Worm (Caenorhabditis elegans): Measurements from ENCODE around the gene frpr-8.
A peak's percentile ranks its signal among the peaks of the same experiment; 100 is the strongest.

Gene frpr-8

DNA sequence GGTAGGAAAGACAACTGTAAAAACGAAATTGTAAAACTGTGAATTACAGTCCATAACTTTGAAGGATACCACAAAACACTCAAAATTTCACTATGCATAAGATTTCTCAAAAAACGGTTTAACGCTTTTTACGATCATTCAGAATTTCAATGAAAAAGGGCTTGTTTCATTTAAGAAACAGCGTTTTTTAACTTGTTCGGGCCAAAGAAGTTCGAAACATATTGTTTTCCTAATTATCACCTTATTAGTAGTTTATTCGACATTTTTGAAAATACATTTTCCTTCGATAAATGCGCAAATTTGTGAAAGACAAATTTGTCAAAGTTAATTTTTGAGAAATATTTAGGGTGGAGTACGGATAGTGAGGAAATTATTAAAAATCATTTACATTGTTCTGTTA, 7.2 kb downstream of the frpr-8 start:
- no peak for TF ChIP-seq nhr-2 (tag; optimal IDR thresholded peaks at IDR 0.05)
- no peak for TF ChIP-seq ceh-83 (GFP tag; optimal IDR thresholded peaks at IDR 0.05)
- no peak for TF ChIP-seq nhr-76 (tag; optimal IDR thresholded peaks at IDR 0.05)
- TF ChIP-seq M03D4.4 (tag; optimal IDR thresholded peaks at IDR 0.05), result no peak
- no peak for TF ChIP-seq mab-5 (tag; optimal IDR thresholded peaks at IDR 0.05)
- TF ChIP-seq elt-3 (tag; optimal IDR thresholded peaks at IDR 0.05), result no peak
- no peak for TF ChIP-seq ceh-39 (tag; optimal IDR thresholded peaks at IDR 0.05)
- TF ChIP-seq ham-2 (GFP tag; optimal IDR thresholded peaks at IDR 0.05), result no peak
- TF ChIP-seq unc-39 (tag; optimal IDR thresholded peaks at IDR 0.05), result no peak
- TF ChIP-seq hlh-1 (tag; optimal IDR thresholded peaks at IDR 0.05), result no peak

DNA sequence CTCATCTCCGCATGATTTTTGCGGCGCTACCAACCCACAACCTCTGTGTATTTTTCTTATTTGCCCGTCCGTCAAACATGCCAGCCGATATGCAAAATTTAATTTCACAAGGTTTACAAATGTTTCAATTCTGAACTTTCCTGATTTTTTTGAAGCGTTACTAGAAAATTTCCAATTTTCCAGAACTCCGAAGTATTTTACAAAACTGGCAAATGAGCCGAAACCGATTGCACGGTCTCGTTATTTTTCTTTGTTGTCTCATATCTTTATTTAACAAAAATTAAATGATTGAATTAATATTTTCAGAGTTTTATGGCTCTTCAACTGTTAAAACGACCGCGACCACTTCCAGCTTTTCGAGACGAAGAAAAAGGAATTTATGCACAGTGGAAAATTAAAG, 10.4 kb downstream of the frpr-8 start, which contains the start of gene F53A9.3:
Gene F53A9.3 (plus strand): TSS at position 301 of the 400 bp plus-strand sequence.
- TF ChIP-seq lsy-2 (tag; optimal IDR thresholded peaks at IDR 0.05) (no peak), lin-13 (tag; optimal IDR thresholded peaks at IDR 0.05) (no peak), M03D4.4 (tag; optimal IDR thresholded peaks at IDR 0.05) (no peak), nhr-237 (tag; optimal IDR thresholded peaks at IDR 0.05) (no peak), elt-3 (tag; optimal IDR thresholded peaks at IDR 0.05) (no peak), tbx-8 (GFP tag; optimal IDR thresholded peaks at IDR 0.05) (no peak), flh-1 (GFP tag; optimal IDR thresholded peaks at IDR 0.05) (no peak), mep-1 (tag; optimal IDR thresholded peaks at IDR 0.05) (no peak), nhr-76 (tag; optimal IDR thresholded peaks at IDR 0.05) (no peak), elt-1 (tag; optimal IDR thresholded peaks at IDR 0.05; ENCODE audit: borderline replicate concordance, insufficient read depth) (no peak), pha-4 (tag; optimal IDR thresholded peaks at IDR 0.05) (no peak), sptf-1 (tag; optimal IDR thresholded peaks at IDR 0.05) (no peak), snpc-4 (tag; optimal IDR thresholded peaks at IDR 0.05) (no peak), mls-2 (tag; optimal IDR thresholded peaks at IDR 0.05) (no peak), ham-2 (GFP tag; optimal IDR thresholded peaks at IDR 0.05) (no peak), hlh-1 (tag; optimal IDR thresholded peaks at IDR 0.05) (no peak), ztf-11 (tag; optimal IDR thresholded peaks at IDR 0.05) (no peak), ceh-39 (tag; optimal IDR thresholded peaks at IDR 0.05) (no peak)

DNA sequence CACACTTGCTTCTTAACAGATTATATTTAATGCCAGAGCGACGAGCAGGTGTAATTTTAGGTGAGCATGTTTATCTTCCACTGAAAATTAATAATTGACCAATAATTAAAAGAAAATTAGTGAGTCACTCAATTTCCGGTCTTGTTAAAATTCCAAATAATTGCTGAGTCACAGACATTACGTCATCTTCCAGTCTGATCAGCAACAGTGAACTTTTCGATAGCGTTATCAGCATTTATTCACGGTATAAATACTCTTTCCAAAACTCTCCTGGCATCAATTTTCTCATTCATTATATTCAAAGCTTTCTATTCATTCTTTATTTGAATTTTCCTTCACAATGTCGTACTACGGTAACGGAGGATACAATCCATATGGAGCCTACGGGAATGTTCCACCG, 11.8 kb downstream of the frpr-8 start, which contains the start of gene kreg-1:
Gene kreg-1 (plus strand): TSS at position 341 of the 400 bp plus-strand sequence.
- no peak for TF ChIP-seq mls-2 (tag; optimal IDR thresholded peaks at IDR 0.05)
- TF ChIP-seq zip-8 (tag; optimal IDR thresholded peaks at IDR 0.05), result peak; percentile 9

DNA sequence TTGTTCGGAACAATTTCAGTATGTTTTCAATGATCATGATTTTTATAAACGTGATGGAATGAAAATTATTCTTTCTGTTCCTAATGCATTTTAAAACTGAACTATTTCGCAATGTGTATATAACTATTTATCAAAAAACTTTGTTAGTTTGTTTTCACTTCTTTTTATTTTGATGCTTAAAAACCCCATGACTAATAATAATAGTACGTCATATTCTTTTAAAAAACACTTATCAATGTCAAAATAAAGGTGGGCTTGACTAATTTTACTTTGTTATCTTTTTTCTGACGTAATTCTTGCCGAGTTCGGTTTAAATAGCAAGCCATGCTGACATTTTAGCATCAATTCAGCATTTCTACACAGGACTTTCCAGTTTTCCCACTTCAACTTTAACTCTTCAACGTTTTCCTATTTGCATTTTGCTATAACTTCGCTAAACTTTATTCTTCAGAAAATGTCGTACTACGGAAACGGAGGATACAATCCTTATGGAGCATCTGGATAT, 13.6 kb downstream of the frpr-8 start, which contains the start of gene F53A9.1:
Gene F53A9.1 (plus strand): TSS at position 455 of the 505 bp plus-strand sequence.
- TF ChIP-seq unc-120 (tag; optimal IDR thresholded peaks at IDR 0.05; ENCODE audit: poor library complexity, severe bottlenecking) (no peak), lin-32 (GFP tag; optimal IDR thresholded peaks at IDR 0.05) (no peak), elt-3 (tag; optimal IDR thresholded peaks at IDR 0.05) (no peak), nhr-76 (tag; optimal IDR thresholded peaks at IDR 0.05) (no peak), lsy-2 (tag; optimal IDR thresholded peaks at IDR 0.05) (no peak), M03D4.4 (tag; optimal IDR thresholded peaks at IDR 0.05) (no peak), drap-1 (GFP tag; optimal IDR thresholded peaks at IDR 0.05) (no peak), nhr-28 (tag; optimal IDR thresholded peaks at IDR 0.05) (no peak), mep-1 (tag; optimal IDR thresholded peaks at IDR 0.05) (no peak), sem-2 (GFP tag; optimal IDR thresholded peaks at IDR 0.05) (no peak), unc-39 (tag; optimal IDR thresholded peaks at IDR 0.05) (no peak), unc-62 (GFP tag; optimal IDR thresholded peaks at IDR 0.05) (no peak), nhr-12 (tag; optimal IDR thresholded peaks at IDR 0.05) (no peak), elt-1 (tag; optimal IDR thresholded peaks at IDR 0.05; ENCODE audit: borderline replicate concordance, insufficient read depth) (no peak)

DNA sequence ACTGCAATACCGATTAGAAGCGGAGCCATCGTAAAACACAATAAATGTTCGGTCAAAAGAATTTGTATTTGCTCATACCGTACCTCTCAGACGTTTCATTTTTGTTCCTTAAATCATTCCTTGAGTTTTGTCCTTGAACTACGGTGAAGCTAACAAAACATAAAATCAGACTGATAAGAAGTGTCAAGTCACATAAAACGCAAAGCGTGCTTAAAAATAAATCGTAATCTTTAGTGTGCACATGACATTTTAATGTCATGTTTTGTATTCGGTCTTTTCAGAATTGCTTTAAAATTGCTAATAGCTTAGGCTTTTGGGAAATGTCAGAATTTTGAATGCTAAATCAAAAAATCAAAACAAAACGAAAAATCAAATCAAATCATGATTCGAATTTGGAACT, 15.0 kb downstream of the frpr-8 start:
- TF ChIP-seq tbx-8 (GFP tag; optimal IDR thresholded peaks at IDR 0.05), result no peak
- no peak for TF ChIP-seq cnd-1 (tag; optimal IDR thresholded peaks at IDR 0.05)
- TF ChIP-seq elt-1 (tag; optimal IDR thresholded peaks at IDR 0.05; ENCODE audit: borderline replicate concordance, insufficient read depth), result no peak
- TF ChIP-seq unc-120 (tag; optimal IDR thresholded peaks at IDR 0.05; ENCODE audit: poor library complexity, severe bottlenecking), result no peak
